Fruit fly (Drosophila melanogaster) whole organism, prepupa: ENCODE measurements around the gene CG46308.
"Not testable (repeated sequence)": the region's sequence is repeated elsewhere in the genome, so short reads cannot be mapped to it uniquely, and the experiment has no call there.

Source experiments
- CG32006 ChIP-seq: fragments of 200-800 bp; sonication (Bioruptor generic); optimal IDR thresholded peaks from 3 replicates; lab custom pipeline; 2017; ENCODE audit warnings: missing biosample characterization, mild to moderate bottlenecking, missing genetic modification characterization
- CG3919 ChIP-seq: fragments of 200-800 bp; sonication (Bioruptor generic); optimal IDR thresholded peaks from 3 replicates; lab custom pipeline; 2016; ENCODE audit warnings: missing biosample characterization, missing genetic modification characterization
- CG4318 ChIP-seq: fragments of 200-800 bp; sonication (Bioruptor generic); optimal IDR thresholded peaks from 3 replicates; lab custom pipeline; 2017; ENCODE audit warnings: missing biosample characterization, mild to moderate bottlenecking, missing genetic modification characterization
- CG6163 ChIP-seq: fragments of 200-800 bp; sonication (Bioruptor generic); IDR thresholded peaks from 3 replicates; pipeline ENCODE4 v1.3.6; 2022; ENCODE audit warnings: missing biosample characterization, missing genetic modification characterization
- Eip93F ChIP-seq: fragments of 200-800 bp; sonication (Bioruptor generic); optimal IDR thresholded peaks from 2 replicates; lab custom pipeline; 2016; ENCODE audit warnings: missing biosample characterization, mild to moderate bottlenecking, missing genetic modification characterization
- Lpt ChIP-seq: fragments of 200-800 bp; sonication (Bioruptor generic); optimal IDR thresholded peaks from 3 replicates; lab custom pipeline; 2016; ENCODE audit warnings: missing biosample characterization, missing genetic modification characterization
- achi ChIP-seq: fragments of 200-800 bp; sonication (Bioruptor generic); optimal IDR thresholded peaks from 3 replicates; lab custom pipeline; 2016; ENCODE audit warnings: missing biosample characterization, missing genetic modification characterization
- cyc ChIP-seq: fragments of 200-800 bp; sonication (Bioruptor generic); optimal IDR thresholded peaks from 3 replicates; lab custom pipeline; 2016; ENCODE audit warnings: missing biosample characterization, missing genetic modification characterization
- dac ChIP-seq: fragments of 200-800 bp; sonication (Bioruptor generic); optimal IDR thresholded peaks from 2 replicates; lab custom pipeline; 2017; ENCODE audit warnings: missing biosample characterization, mild to moderate bottlenecking, missing genetic modification characterization
- esn ChIP-seq: fragments of 200-800 bp; sonication (Bioruptor generic); optimal IDR thresholded peaks from 2 replicates; lab custom pipeline; 2016; ENCODE audit warnings: missing biosample characterization, mild to moderate bottlenecking, missing genetic modification characterization, moderate library complexity
- fd85E ChIP-seq: fragments of 200-800 bp; sonication (Bioruptor generic); optimal IDR thresholded peaks from 3 replicates; lab custom pipeline; 2016; ENCODE audit warnings: missing biosample characterization, missing genetic modification characterization

DNA sequence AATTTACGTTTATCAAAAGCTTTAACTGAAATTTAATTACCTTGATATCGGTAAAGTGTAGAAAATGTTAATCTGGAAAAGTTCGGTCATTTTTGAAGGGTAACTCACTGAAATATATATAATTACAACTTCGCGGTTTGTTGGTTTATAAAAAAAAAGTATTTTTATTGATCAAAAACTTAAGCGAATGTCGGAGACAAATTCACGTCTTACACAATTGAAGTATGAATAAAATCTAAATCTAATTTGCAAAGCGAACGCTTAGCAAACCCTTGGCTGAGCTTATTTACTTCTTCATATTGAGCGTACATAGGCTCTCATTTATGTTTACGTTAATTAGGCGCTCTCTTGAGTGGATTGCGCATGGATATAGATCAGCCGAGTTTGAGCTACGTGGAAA lies 12.2 kb upstream of the CG46308 start, which contains the start of gene Hsp60D:
- not testable (repeated sequence) for TF ChIP-seq esn (GFP tag; lab: Kevin White, UChicago); achi (GFP tag; lab: Kevin White, UChicago); CG3919 (GFP tag; lab: Kevin White, UChicago); Lpt (GFP tag; lab: Kevin White, UChicago); CG4318 (GFP tag; lab: Kevin White, UChicago); CG6163 (GFP tag; lab: Robert Waterston, UW); CG32006; Eip93F (GFP tag; lab: Kevin White, UChicago); cyc (GFP tag; lab: Kevin White, UChicago); dac; fd85E
